Fruit fly (Drosophila melanogaster) whole organism, embryonic: Measurements from ENCODE around the gene Ltn1.

Source experiments
- Abd-B ChIP-seq: fragments of 200-800 bp; sonication (Bioruptor generic); optimal IDR thresholded peaks from 2 replicates; lab custom pipeline; 2018; ENCODE audit warnings: missing biosample characterization, mild to moderate bottlenecking, missing genetic modification characterization, moderate library complexity
- Adf1 ChIP-seq: fragments of 200-800 bp; sonication (Bioruptor generic); IDR thresholded peaks from 2 replicates; pipeline ENCODE4 v1.3.6; 2022; ENCODE audit warnings: missing biosample characterization, missing genetic modification characterization
- Awh ChIP-seq: fragments of 200-800 bp; sonication (Bioruptor generic); IDR thresholded peaks from 2 replicates; pipeline ENCODE4, ENCODE4 v1.3.6; 2022; ENCODE audit warnings: missing biosample characterization, missing genetic modification characterization
- B-H1 ChIP-seq: fragments of 200-800 bp; sonication (Bioruptor generic); IDR thresholded peaks from 3 replicates; pipeline ENCODE4 v1.3.6; 2022; ENCODE audit warnings: missing biosample characterization, missing genetic modification characterization
- Bdp1 ChIP-seq: fragments of 200-800 bp; sonication (Bioruptor generic); optimal IDR thresholded peaks from 3 replicates; lab custom pipeline; 2016; ENCODE audit warnings: missing biosample characterization, missing genetic modification characterization
- CG10959 ChIP-seq: fragments of 200-800 bp; sonication (Bioruptor generic); IDR thresholded peaks from 2 replicates; pipeline ENCODE4 v1.3.6; 2022; ENCODE audit warnings: missing biosample characterization, missing genetic modification characterization
- CG2678 ChIP-seq: fragments of 200-800 bp; sonication (Bioruptor generic); optimal IDR thresholded peaks from 3 replicates; lab custom pipeline; 2019; ENCODE audit warnings: missing biosample characterization, mild to moderate bottlenecking, missing genetic modification characterization, moderate library complexity
- CG30403 ChIP-seq: fragments of 200-800 bp; sonication (Bioruptor generic); optimal IDR thresholded peaks from 3 replicates; lab custom pipeline; 2016; ENCODE audit warnings: missing biosample characterization, missing genetic modification characterization
- CG3838 ChIP-seq: fragments of 200-800 bp; sonication (Bioruptor generic); optimal IDR thresholded peaks from 3 replicates; lab custom pipeline; 2016; ENCODE audit warnings: missing biosample characterization, missing genetic modification characterization
- CG4404 ChIP-seq: fragments of 200-800 bp; sonication (Bioruptor generic); IDR thresholded peaks from 2 replicates; pipeline ENCODE4 v1.3.6; 2022; ENCODE audit warnings: missing biosample characterization, missing genetic modification characterization
- CG4730 ChIP-seq: fragments of 200-800 bp; sonication (Bioruptor generic); IDR thresholded peaks from 2 replicates; pipeline ENCODE4 v1.3.6; 2022; ENCODE audit warnings: missing biosample characterization, missing genetic modification characterization
- CG6254 ChIP-seq: fragments of 200-800 bp; sonication (Bioruptor generic); optimal IDR thresholded peaks from 3 replicates; lab custom pipeline; 2017; ENCODE audit warnings: mild to moderate bottlenecking, missing biosample characterization, missing genetic modification reagents, missing genetic modification characterization
- Camta ChIP-seq: fragments of 200-800 bp; sonication (Bioruptor generic); optimal IDR thresholded peaks from 2 replicates; lab custom pipeline; 2016; ENCODE audit warnings: missing biosample characterization, missing genetic modification characterization
- Dek ChIP-seq: fragments of 200-800 bp; sonication (Bioruptor generic); optimal IDR thresholded peaks from 3 replicates; lab custom pipeline; 2019; ENCODE audit warnings: missing biosample characterization, mild to moderate bottlenecking, missing genetic modification characterization, moderate library complexity
- Doc3 ChIP-seq: fragments of 200-800 bp; sonication (Bioruptor generic); IDR thresholded peaks from 3 replicates; pipeline ENCODE4 v1.3.6; 2022; ENCODE audit warnings: missing biosample characterization, missing genetic modification characterization; ENCODE audit not compliant: partially characterized antibody
- E2f1 ChIP-seq: fragments of 200-800 bp; sonication (Bioruptor generic); IDR thresholded peaks from 2 replicates; pipeline ENCODE4 v1.3.6; 2022; ENCODE audit warnings: missing biosample characterization, missing genetic modification characterization
- HLH54F ChIP-seq: fragments of 200-800 bp; sonication (Bioruptor generic); optimal IDR thresholded peaks from 3 replicates; lab custom pipeline; 2016; ENCODE audit warnings: missing biosample characterization, missing genetic modification characterization
- HLHmδ ChIP-seq: fragments of 200-800 bp; sonication (Bioruptor generic); optimal IDR thresholded peaks from 2 replicates; lab custom pipeline; 2018; ENCODE audit warnings: missing biosample characterization, mild to moderate bottlenecking, missing genetic modification characterization, moderate library complexity
- HmgD ChIP-seq: fragments of 200-800 bp; sonication (Bioruptor generic); optimal IDR thresholded peaks from 3 replicates; lab custom pipeline; 2016; ENCODE audit warnings: missing biosample characterization, missing genetic modification characterization
- Hr3 ChIP-seq: fragments of 200-800 bp; sonication (Bioruptor generic); optimal IDR thresholded peaks from 3 replicates; lab custom pipeline; 2016; ENCODE audit warnings: missing biosample characterization, missing genetic modification characterization
- Myb ChIP-seq: fragments of 200-800 bp; sonication (Bioruptor generic); optimal IDR thresholded peaks from 2 replicates; lab custom pipeline; 2016; ENCODE audit warnings: missing biosample characterization, missing genetic modification characterization
- NC2α ChIP-seq: fragments of 200-800 bp; sonication (Bioruptor generic); optimal IDR thresholded peaks from 2 replicates; lab custom pipeline; 2016; ENCODE audit warnings: missing biosample characterization, missing genetic modification characterization
- NC2β ChIP-seq: fragments of 200-800 bp; sonication (Bioruptor generic); optimal IDR thresholded peaks from 2 replicates; lab custom pipeline; 2016; ENCODE audit warnings: missing biosample characterization, missing genetic modification characterization
- Stat92E ChIP-seq, 3 experiments: fragments of >200 bp in 2 of 3; fragments of 200-800 bp in 1 of 3; sonication (Bioruptor generic) in 1 of 3; optimal IDR thresholded peaks; 2 replicates each; lab custom pipeline; 2017 to 2019; ENCODE audit warnings: missing biosample characterization in 3 of 3, missing genetic modification characterization in 3 of 3, mild to moderate bottlenecking in 1 of 3, moderate library complexity in 1 of 3
- Vsx1 ChIP-seq: fragments of 200-800 bp; sonication (Bioruptor generic); optimal IDR thresholded peaks from 2 replicates; lab custom pipeline; 2017; ENCODE audit warnings: missing biosample characterization, mild to moderate bottlenecking, missing genetic modification characterization, missing genetic modification reagents
- YL-1 ChIP-seq: fragments of 200-800 bp; sonication (Bioruptor generic); optimal IDR thresholded peaks from 3 replicates; lab custom pipeline; 2017; ENCODE audit warnings: missing biosample characterization, mild to moderate bottlenecking, missing genetic modification characterization
- amos ChIP-seq: fragments of 200-800 bp; sonication (Bioruptor generic); IDR thresholded peaks from 2 replicates; pipeline ENCODE4 v1.3.6; 2022; ENCODE audit warnings: missing biosample characterization, missing genetic modification characterization; ENCODE audit not compliant: partially characterized antibody
- ara ChIP-seq: fragments of 200-800 bp; sonication (Bioruptor generic); IDR thresholded peaks from 2 replicates; pipeline ENCODE4 v1.3.6; 2022; ENCODE audit warnings: missing biosample characterization, missing genetic modification characterization
- bigmax ChIP-seq: fragments of 200-800 bp; sonication (Bioruptor generic); optimal IDR thresholded peaks from 2 replicates; lab custom pipeline; 2018; ENCODE audit warnings: missing biosample characterization, mild to moderate bottlenecking, missing genetic modification characterization
- corto ChIP-seq: fragments of 200-800 bp; sonication (Bioruptor generic); optimal IDR thresholded peaks from 2 replicates; lab custom pipeline; 2016; ENCODE audit warnings: missing biosample characterization, mild to moderate bottlenecking, missing genetic modification characterization, moderate library complexity
- dmrt99B ChIP-seq: fragments of 200-800 bp; sonication (Bioruptor generic); optimal IDR thresholded peaks from 2 replicates; lab custom pipeline; 2018; ENCODE audit warnings: missing biosample characterization, mild to moderate bottlenecking, missing genetic modification characterization, moderate library complexity
- dpn ChIP-seq, 2 experiments: fragments of 200-800 bp; sonication (Bioruptor generic); optimal IDR thresholded peaks; 3 replicates each; lab custom pipeline; 2016; ENCODE audit warnings: missing biosample characterization in 2 of 2, missing genetic modification characterization in 2 of 2
- dysf ChIP-seq: fragments of 200-800 bp; sonication (Bioruptor generic); IDR thresholded peaks from 3 replicates; pipeline ENCODE4 v1.3.6; 2022; ENCODE audit warnings: missing biosample characterization, missing genetic modification characterization
- emc ChIP-seq: fragments of 200-800 bp; sonication (Bioruptor generic); optimal IDR thresholded peaks from 2 replicates; lab custom pipeline; 2016; ENCODE audit warnings: missing biosample characterization, missing genetic modification characterization
- gem ChIP-seq: fragments of 200-800 bp; sonication (Bioruptor generic); optimal IDR thresholded peaks from 2 replicates; lab custom pipeline; 2019; ENCODE audit warnings: missing biosample characterization, mild to moderate bottlenecking, missing genetic modification characterization, moderate library complexity
- her ChIP-seq: fragments of 200-800 bp; sonication (Bioruptor generic); optimal IDR thresholded peaks from 2 replicates; lab custom pipeline; 2016; ENCODE audit warnings: missing biosample characterization, missing genetic modification characterization
- kay ChIP-seq: fragments of 200-800 bp; sonication (Bioruptor generic); optimal IDR thresholded peaks from 2 replicates; lab custom pipeline; 2016; ENCODE audit warnings: missing biosample characterization, missing genetic modification characterization
- ken ChIP-seq: fragments of 200-800 bp; sonication (Bioruptor generic); IDR thresholded peaks from 3 replicates; pipeline ENCODE4 v1.3.6; 2022; ENCODE audit warnings: missing biosample characterization, missing genetic modification characterization
- kni ChIP-seq: fragments of 200-800 bp; sonication (Bioruptor generic); optimal IDR thresholded peaks from 3 replicates; lab custom pipeline; 2017; ENCODE audit warnings: mild to moderate bottlenecking, missing biosample characterization, missing genetic modification reagents, missing genetic modification characterization
- maf-S ChIP-seq: fragments of 200-800 bp; sonication (Bioruptor generic); optimal IDR thresholded peaks from 2 replicates; lab custom pipeline; 2016; ENCODE audit warnings: missing biosample characterization, missing genetic modification characterization
- shn ChIP-seq: fragments of 200-800 bp; sonication (Bioruptor generic); optimal IDR thresholded peaks from 3 replicates; lab custom pipeline; 2016; ENCODE audit warnings: missing biosample characterization, missing genetic modification characterization
- sob ChIP-seq: fragments of 200-800 bp; sonication (Bioruptor generic); IDR thresholded peaks from 2 replicates; pipeline ENCODE4 v1.3.6; 2022; ENCODE audit warnings: missing biosample characterization, missing genetic modification characterization
- tap ChIP-seq: fragments of 200-800 bp; optimal IDR thresholded peaks from 3 replicates; lab custom pipeline; 2019; ENCODE audit warnings: missing biosample characterization, mild to moderate bottlenecking, missing genetic modification characterization, moderate library complexity
- tll ChIP-seq, 2 experiments: fragments of 200-800 bp in 1 of 2; fragments of >200 bp in 1 of 2; sonication (Bioruptor generic) in 1 of 2; optimal IDR thresholded peaks; 2 replicates each; lab custom pipeline; 2017 to 2019; ENCODE audit warnings: missing biosample characterization in 2 of 2, missing genetic modification characterization in 2 of 2, mild to moderate bottlenecking in 1 of 2, moderate library complexity in 1 of 2
- tna ChIP-seq: fragments of 200-800 bp; sonication (Bioruptor generic); IDR thresholded peaks from 2 replicates; pipeline ENCODE4 v1.3.6; 2022; ENCODE audit warnings: missing biosample characterization, missing genetic modification characterization; ENCODE audit not compliant: partially characterized antibody
- toy ChIP-seq: fragments of 200-800 bp; sonication (Bioruptor generic); IDR thresholded peaks from 2 replicates; pipeline ENCODE4 v1.3.6; 2022; ENCODE audit warnings: missing biosample characterization, missing genetic modification characterization
- tup ChIP-seq: fragments of 200-800 bp; sonication (Bioruptor generic); optimal IDR thresholded peaks from 2 replicates; lab custom pipeline; 2016; ENCODE audit warnings: missing biosample characterization, mild to moderate bottlenecking, missing genetic modification characterization, moderate library complexity
- zf30C ChIP-seq: fragments of 200-800 bp; sonication (Bioruptor generic); optimal IDR thresholded peaks from 3 replicates; lab custom pipeline; 2018; ENCODE audit warnings: missing biosample characterization, mild to moderate bottlenecking, missing genetic modification characterization
- zfh2 ChIP-seq: fragments of 200-800 bp; sonication (Bioruptor generic); optimal IDR thresholded peaks from 2 replicates; lab custom pipeline; 2016; ENCODE audit warnings: missing biosample characterization, missing genetic modification characterization

Ltn1 gene

DNA sequence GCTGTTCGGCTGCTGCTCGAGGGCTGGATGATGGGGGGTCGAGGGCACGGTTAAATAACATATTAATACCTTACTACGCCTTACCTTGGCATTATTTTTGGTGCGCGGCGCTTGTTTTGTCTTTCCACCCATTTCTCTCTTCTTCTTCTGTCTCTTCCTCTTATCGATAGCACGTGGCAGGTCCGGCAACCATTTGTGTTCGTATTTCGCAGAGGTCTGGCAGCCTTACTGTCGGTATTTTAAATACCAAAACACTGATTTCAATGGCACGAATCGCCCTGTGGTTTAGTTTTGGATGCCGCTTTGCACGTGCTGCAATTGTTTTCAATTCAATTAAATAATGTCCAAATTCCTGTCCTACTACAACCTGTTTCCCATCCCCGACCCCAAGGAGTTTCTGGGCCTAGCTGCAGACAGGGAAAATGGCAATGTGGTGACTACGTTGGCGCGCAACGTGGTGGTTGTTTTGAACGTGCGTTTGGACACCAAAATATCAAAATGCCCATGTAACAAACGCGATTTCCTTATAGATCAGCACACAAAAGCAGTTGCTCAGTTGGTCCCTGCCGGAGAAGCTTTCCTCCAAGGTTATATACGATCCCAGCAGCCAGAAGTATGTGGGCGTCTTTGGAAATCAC, at the start of gene Ltn1, which contains the start of gene CG9300:
Gene Ltn1, minus strand, starts transcription at position 155 of the 638 bp plus-strand sequence.
Gene CG9300, plus strand, starts transcription at position 285 of the 638 bp plus-strand sequence.
- no peak for TF ChIP-seq emc (GFP tag; lab: Kevin White, UChicago)
- peak; percentile 54 for TF ChIP-seq NC2β
- peak; percentile 10 for TF ChIP-seq CG3838 (GFP tag; lab: Kevin White, UChicago)
- no peak for TF ChIP-seq Adf1
- peak; percentile 32; the same call in 1 of the 2 replicates for TF ChIP-seq ara
- TF ChIP-seq CG30403 (GFP tag; lab: Kevin White, UChicago): peak; percentile 23
- peak; percentile 99 for TF ChIP-seq YL-1
- TF ChIP-seq E2f1: peak; percentile 45; the same call in 1 of the 2 replicates
- no peak for TF ChIP-seq tap (tag; lab: Kevin White, UChicago)
- TF ChIP-seq tup (GFP tag; lab: Kevin White, UChicago): no peak
- TF ChIP-seq Stat92E (GFP tag; optimal IDR thresholded peaks at IDR 0.05; lab: Kevin White, UChicago): no peak
- TF ChIP-seq maf-S: no peak
- peak; percentile 18 for TF ChIP-seq zfh2 (GFP tag; lab: Kevin White, UChicago)
- no peak for TF ChIP-seq tll (GFP tag; optimal IDR thresholded peaks at IDR 0.05; lab: Kevin White, UChicago)
- no peak for TF ChIP-seq gem (tag; lab: Kevin White, UChicago)
- TF ChIP-seq CG6254 (GFP tag; lab: Kevin White, UChicago): peak; percentile 100
- 0 out of 3 replicates have a peak, but pooled peaks have one; percentile 5 for TF ChIP-seq dysf
- TF ChIP-seq B-H1: no peak
- TF ChIP-seq her (GFP tag; lab: Kevin White, UChicago): peak; percentile 28
- no peak for TF ChIP-seq kay (GFP tag; lab: Kevin White, UChicago)
- 0 out of 2 replicates have a peak, but pooled peaks have one; percentile 33 for TF ChIP-seq tna (GFP tag; lab: Robert Waterston, UW)
- TF ChIP-seq dpn (GFP tag; optimal IDR thresholded peaks at IDR 0.05; lab: Kevin White, UChicago): peak; percentile 30 to 35
- no peak for TF ChIP-seq corto (GFP tag; lab: Kevin White, UChicago)
- TF ChIP-seq Hr3 (GFP tag; lab: Kevin White, UChicago): no peak
- TF ChIP-seq ken (GFP tag; lab: Robert Waterston, UW): 0 out of 3 replicates have a peak, but pooled peaks have one; percentile 40
- peak; percentile 24 for TF ChIP-seq Bdp1
- TF ChIP-seq HLH54F (GFP tag; lab: Kevin White, UChicago): peak; percentile 26
- no peak for TF ChIP-seq CG2678
- no peak for TF ChIP-seq CG4730
- TF ChIP-seq kni: no peak
- TF ChIP-seq Doc3 (GFP tag; lab: Robert Waterston, UW): 0 out of 3 replicates have a peak, but pooled peaks have one; percentile 34
- TF ChIP-seq CG10959 (GFP tag; lab: Robert Waterston, UW): no peak
- peak; percentile 37 for TF ChIP-seq Myb (GFP tag; lab: Kevin White, UChicago)
- TF ChIP-seq HmgD (GFP tag; lab: Kevin White, UChicago): peak; percentile 49
- peak; percentile 65 for TF ChIP-seq amos
- no peak for TF ChIP-seq bigmax (GFP tag; lab: Kevin White, UChicago)
- TF ChIP-seq Vsx1 (GFP tag; lab: Kevin White, UChicago): no peak
- TF ChIP-seq shn (GFP tag; lab: Kevin White, UChicago): peak; percentile 30
- TF ChIP-seq Camta: no peak
- TF ChIP-seq zf30C (GFP tag; lab: Kevin White, UChicago): no peak
- TF ChIP-seq Abd-B (GFP tag; lab: Kevin White, UChicago): no peak
- peak; percentile 10 for TF ChIP-seq NC2α (GFP tag; lab: Kevin White, UChicago)
- TF ChIP-seq Awh (GFP tag; lab: Robert Waterston, UW): 0 out of 2 replicates have a peak, but pooled peaks have one; percentile 8
- TF ChIP-seq Dek: no peak
- TF ChIP-seq HLHmδ (GFP tag; lab: Kevin White, UChicago): peak; percentile 74
- TF ChIP-seq dmrt99B (tag; lab: Kevin White, UChicago): no peak
- no peak for TF ChIP-seq toy (GFP tag; lab: Robert Waterston, UW)
- peak; percentile 52; the same call in 1 of the 2 replicates for TF ChIP-seq sob (GFP tag; lab: Robert Waterston, UW)
- no peak for TF ChIP-seq CG4404
